Worm (Caenorhabditis elegans): ENCODE results near the gene ZC239.6.
"Not testable (repeated sequence)": the region's sequence is repeated elsewhere in the genome, so short reads cannot be mapped to it uniquely, and the experiment has no call there.

- TF ChIP-seq T22C8.4 (GFP tag; IDR thresholded peaks at IDR 0.05); klf-2 (GFP tag; conservative IDR thresholded peaks at IDR 0.05); tab-1 (GFP tag; IDR thresholded peaks at IDR 0.05); ztf-29 (GFP tag; IDR thresholded peaks at IDR 0.05); med-1 (GFP tag; optimal IDR thresholded peaks at IDR 0.05; ENCODE audit: insufficient read depth); flt-1 (GFP tag; IDR thresholded peaks at IDR 0.05); ref-1 (GFP tag; conservative IDR thresholded peaks at IDR 0.05); ztf-23 (GFP tag; IDR thresholded peaks at IDR 0.05); cog-1 (tag; optimal IDR thresholded peaks at IDR 0.05): not testable (repeated sequence)
Measured at ce11 chrII:3184858-3185257, 24.6 kb upstream of the ZC239.6 start, which contains the start of gene sri-78.
